Fruit fly (Drosophila melanogaster): Measurements from ENCODE around the gene fu.

Gene fu

dm6 chrX:18643057-18643656 is 14.4 kb upstream of the fu start:
- TF ChIP-seq CG8765 (GFP tag; IDR thresholded peaks at IDR 0.05) (0 out of 2 replicates have a peak, but pooled peaks have one; percentile 17), CG13775 (GFP tag; optimal IDR thresholded peaks at IDR 0.05) (no peak), CG1602 (GFP tag; optimal IDR thresholded peaks at IDR 0.05) (no peak), CG17802 (tag; optimal IDR thresholded peaks at IDR 0.05) (no peak), wek (GFP tag; optimal IDR thresholded peaks at IDR 0.05) (no peak), twi (tag; optimal IDR thresholded peaks at IDR 0.05) (peak; percentile 12), CG10209 (GFP tag; optimal IDR thresholded peaks at IDR 0.05) (no peak), Hr78 (GFP tag; optimal IDR thresholded peaks at IDR 0.05) (peak in 1 of 2 experiments; percentile 95), crol (GFP tag; IDR thresholded peaks at IDR 0.05) (peak; percentile 69), cg (GFP tag; optimal IDR thresholded peaks at IDR 0.05) (peak; percentile 62), chinmo (GFP tag; IDR thresholded peaks at IDR 0.05; ENCODE audit: partially characterized antibody) (0 out of 4 replicates have a peak, but pooled peaks have one; percentile 44), ranshi (GFP tag; IDR thresholded peaks at IDR 0.05) (no peak)

DNA sequence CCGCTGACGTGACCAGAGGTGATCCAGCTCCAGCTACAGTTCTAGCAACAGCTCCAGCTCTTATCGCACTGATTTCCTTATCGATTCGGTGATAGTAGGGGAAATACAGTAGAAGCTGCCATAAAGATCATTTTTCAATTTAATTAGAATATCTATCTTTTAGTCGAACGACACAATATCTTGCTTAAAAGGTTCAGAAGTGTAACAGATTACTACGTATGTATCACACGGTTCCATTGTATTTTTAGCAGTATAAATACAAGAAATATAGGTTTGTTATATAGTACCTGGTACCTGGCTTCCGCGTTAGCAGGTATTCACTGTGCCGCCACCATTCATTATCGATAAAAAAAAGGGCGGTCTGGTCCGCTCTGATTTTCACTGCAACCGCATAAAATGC is 12.7 kb upstream of the fu start:
- TF ChIP-seq sd (tag; optimal IDR thresholded peaks at IDR 0.05): no peak
- TF ChIP-seq Deaf1 (tag; optimal IDR thresholded peaks at IDR 0.05): peak; percentile 58
- peak; percentile 63; the same call in 2 of the 3 replicates for TF ChIP-seq croc (GFP tag; conservative IDR thresholded peaks at IDR 0.05)
- no peak for TF ChIP-seq CG15479 (GFP tag; optimal IDR thresholded peaks at IDR 0.05)
- TF ChIP-seq CG10366 (GFP tag; IDR thresholded peaks at IDR 0.05): peak; percentile 80
- peak; percentile 86 for TF ChIP-seq CG12391 (tag; optimal IDR thresholded peaks at IDR 0.05)
- TF ChIP-seq pum (GFP tag; optimal IDR thresholded peaks at IDR 0.05): peak; percentile 70
- peak in 1 of 2 experiments; percentile 53 for TF ChIP-seq Hr78 (GFP tag; optimal IDR thresholded peaks at IDR 0.05)
- no peak for TF ChIP-seq pb (GFP tag; optimal IDR thresholded peaks at IDR 0.05)
- TF ChIP-seq unc-4 (GFP tag; IDR thresholded peaks at IDR 0.05; ENCODE audit: partially characterized antibody): no peak
- peak; percentile 66; the same call in 1 of the 2 replicates for TF ChIP-seq CG17328 (GFP tag; IDR thresholded peaks at IDR 0.05)
- no peak for TF ChIP-seq hbn (GFP tag; IDR thresholded peaks at IDR 0.05; ENCODE audit: partially characterized antibody)
- peak; percentile 52 for TF ChIP-seq CG6654 (GFP tag; optimal IDR thresholded peaks at IDR 0.05)
- TF ChIP-seq caup (GFP tag; optimal IDR thresholded peaks at IDR 0.05; ENCODE audit: severe bottlenecking): peak; percentile 80
- no peak for TF ChIP-seq bbx (GFP tag; IDR thresholded peaks at IDR 0.05; ENCODE audit: partially characterized antibody)
- TF ChIP-seq gce (GFP tag; IDR thresholded peaks at IDR 0.05): peak; percentile 79; the same call in 2 of the 3 replicates
- peak; percentile 54 for TF ChIP-seq Nf-YC (tag; optimal IDR thresholded peaks at IDR 0.05)
- TF ChIP-seq Pdp1 (GFP tag; optimal IDR thresholded peaks at IDR 0.05): peak; percentile 14 to 83
- peak; percentile 31 for TF ChIP-seq nom (GFP tag; optimal IDR thresholded peaks at IDR 0.05)
- TF ChIP-seq CG4282 (GFP tag; optimal IDR thresholded peaks at IDR 0.05): no peak
- TF ChIP-seq esg (GFP tag; conservative IDR thresholded peaks at IDR 0.05): peak; percentile 55; the same call in 1 of the 2 replicates
- peak; percentile 19 for TF ChIP-seq ac (GFP tag; optimal IDR thresholded peaks at IDR 0.05)
- TF ChIP-seq E2f2 (GFP tag; IDR thresholded peaks at IDR 0.05): peak; percentile 53; the same call in 1 of the 2 replicates
- peak; percentile 71 for TF ChIP-seq CG6813 (GFP tag; optimal IDR thresholded peaks at IDR 0.05)
- TF ChIP-seq CG1647 (GFP tag; optimal IDR thresholded peaks at IDR 0.05): peak; percentile 76
- peak; percentile 66 for TF ChIP-seq maf-S (GFP tag; optimal IDR thresholded peaks at IDR 0.05)
- TF ChIP-seq cas (GFP tag; IDR thresholded peaks at IDR 0.05): no peak
- peak; percentile 85 for TF ChIP-seq BtbVII (GFP tag; optimal IDR thresholded peaks at IDR 0.05)
- TF ChIP-seq H15 (GFP tag; IDR thresholded peaks at IDR 0.05): peak; percentile 69; the same call in 2 of the 3 replicates
- TF ChIP-seq ci (GFP tag; IDR thresholded peaks at IDR 0.05): peak; percentile 88
- peak; percentile 43; the same call in 1 of the 2 replicates for TF ChIP-seq ap (GFP tag; IDR thresholded peaks at IDR 0.05)
- TF ChIP-seq CG11398 (GFP tag; optimal IDR thresholded peaks at IDR 0.05): no peak
- peak; percentile 67 for TF ChIP-seq onecut (GFP tag; IDR thresholded peaks at IDR 0.05)
- no peak for TF ChIP-seq CG2199 (GFP tag; IDR thresholded peaks at IDR 0.05)
- TF ChIP-seq tio (GFP tag; optimal IDR thresholded peaks at IDR 0.05): peak; percentile 58
- peak; percentile 9 for TF ChIP-seq gro (GFP tag; optimal IDR thresholded peaks at IDR 0.05)
- TF ChIP-seq vvl (GFP tag; IDR thresholded peaks at IDR 0.05): peak; percentile 84
